Worm (Caenorhabditis elegans): Measurements from ENCODE around the gene hira-1.

DNA sequence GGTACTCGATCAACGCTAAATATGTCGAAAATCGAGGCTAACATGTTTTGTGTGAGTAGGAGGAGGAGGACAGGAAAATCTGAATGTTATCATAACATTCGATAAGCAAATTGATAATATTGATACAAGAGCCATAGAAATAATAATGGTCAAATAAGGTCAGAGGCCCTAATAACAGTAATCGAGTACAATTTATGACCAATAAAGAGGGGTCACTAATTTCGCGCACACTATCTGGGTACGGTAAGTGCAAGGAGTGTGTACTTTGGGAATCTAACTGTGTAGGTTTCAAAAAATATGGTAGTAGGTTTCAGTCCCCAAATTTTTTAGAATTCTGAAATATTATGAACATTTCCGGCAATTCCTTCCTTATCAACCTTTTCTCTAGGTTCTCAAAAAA, 47.4 kb upstream of the hira-1 start:
- no peak for TF ChIP-seq tra-4 (tag; optimal IDR thresholded peaks at IDR 0.05)
- TF ChIP-seq tbx-11 (GFP tag; IDR thresholded peaks at IDR 0.05) = no peak
- no peak for TF ChIP-seq tbx-37 (GFP tag; conservative IDR thresholded peaks at IDR 0.05)
- TF ChIP-seq ceh-36 (tag; optimal IDR thresholded peaks at IDR 0.05) = no peak
- TF ChIP-seq ceh-13 (GFP tag; optimal IDR thresholded peaks at IDR 0.05) = no peak
- no peak for TF ChIP-seq ama-1 (optimal IDR thresholded peaks at IDR 0.05)
- TF ChIP-seq scrt-1 (GFP tag; IDR thresholded peaks at IDR 0.05) = no peak
- no peak for TF ChIP-seq B0310.2 (tag; optimal IDR thresholded peaks at IDR 0.05)
- TF ChIP-seq flt-1 (GFP tag; IDR thresholded peaks at IDR 0.05) = no peak
- no peak for TF ChIP-seq hnd-1 (tag; optimal IDR thresholded peaks at IDR 0.05)
- no peak for TF ChIP-seq ets-7 (tag; optimal IDR thresholded peaks at IDR 0.05)
